Worm (Caenorhabditis elegans): ENCODE results near the gene D1086.21.

The D1086.21 gene

ce11 chrV:14094953-14095352 is 30.4 kb downstream of the D1086.21 start:
- TF ChIP-seq nhr-11 (tag; optimal IDR thresholded peaks at IDR 0.05) (no peak), unc-55 (GFP tag; optimal IDR thresholded peaks at IDR 0.05) (peak; percentile 9)

ce11 chrV:14097358-14097757 is 32.8 kb downstream of the D1086.21 start:
- no peak for TF ChIP-seq ceh-31 (tag; optimal IDR thresholded peaks at IDR 0.05)
- TF ChIP-seq eyg-1 (tag; optimal IDR thresholded peaks at IDR 0.05): no peak
- TF ChIP-seq elt-4 (tag; optimal IDR thresholded peaks at IDR 0.05): no peak
- TF ChIP-seq unc-42 (tag; optimal IDR thresholded peaks at IDR 0.05): no peak
- TF ChIP-seq mec-3 (tag; optimal IDR thresholded peaks at IDR 0.05; ENCODE audit: borderline replicate concordance): no peak
- no peak for TF ChIP-seq pax-1 (tag; optimal IDR thresholded peaks at IDR 0.05)
- TF ChIP-seq hlh-15 (tag; optimal IDR thresholded peaks at IDR 0.05): no peak
- TF ChIP-seq C08G9.2 (tag; optimal IDR thresholded peaks at IDR 0.05): no peak
- TF ChIP-seq ceh-24 (tag; optimal IDR thresholded peaks at IDR 0.05): no peak
- no peak for TF ChIP-seq ceh-48 (tag; optimal IDR thresholded peaks at IDR 0.05)
- no peak for TF ChIP-seq madf-2 (tag; optimal IDR thresholded peaks at IDR 0.05)

- TF ChIP-seq C08G9.2 (tag; optimal IDR thresholded peaks at IDR 0.05): no peak
- no peak for TF ChIP-seq tbx-2 (tag; optimal IDR thresholded peaks at IDR 0.05)
- no peak for TF ChIP-seq hlh-6 (tag; optimal IDR thresholded peaks at IDR 0.05)
- no peak for TF ChIP-seq ceh-30 (tag; optimal IDR thresholded peaks at IDR 0.05)
- TF ChIP-seq hlh-15 (tag; optimal IDR thresholded peaks at IDR 0.05): no peak
- TF ChIP-seq gmeb-2 (tag; optimal IDR thresholded peaks at IDR 0.05): no peak
- TF ChIP-seq dmd-4 (tag; optimal IDR thresholded peaks at IDR 0.05; ENCODE audit: borderline replicate concordance): no peak
- no peak for TF ChIP-seq elt-4 (tag; optimal IDR thresholded peaks at IDR 0.05)
- no peak for TF ChIP-seq lin-11 (tag; optimal IDR thresholded peaks at IDR 0.05)
- no peak for TF ChIP-seq K02D7.2 (tag; optimal IDR thresholded peaks at IDR 0.05)
- TF ChIP-seq ref-2 (tag; optimal IDR thresholded peaks at IDR 0.05): no peak
- no peak for TF ChIP-seq sox-2 (GFP tag; IDR thresholded peaks at IDR 0.05)
- TF ChIP-seq pros-1 (tag; optimal IDR thresholded peaks at IDR 0.05): no peak
- TF ChIP-seq ceh-2 (tag; optimal IDR thresholded peaks at IDR 0.05): no peak
- no peak for TF ChIP-seq ceh-34 (tag; optimal IDR thresholded peaks at IDR 0.05)
- TF ChIP-seq hlh-8 (tag; optimal IDR thresholded peaks at IDR 0.05): no peak
- no peak for TF ChIP-seq syd-9 (tag; optimal IDR thresholded peaks at IDR 0.05)
These were observed 34.0 kb downstream of the D1086.21 start, which contains the start of the genes D1086.2 and D1086.1 for ce11 chrV:14098519-14098918. Gene D1086.2 (minus strand): TSS chrV:14098668. Gene D1086.1 (plus strand): TSS chrV:14098858.

ce11 chrV:14100886-14101285 is 36.4 kb downstream of the D1086.21 start, which contains the start of gene D1086.12:
Gene D1086.12 (plus strand): TSS chrV:14101186.
- TF ChIP-seq syd-9 (tag; optimal IDR thresholded peaks at IDR 0.05) (no peak), pqm-1 (tag; optimal IDR thresholded peaks at IDR 0.05) (no peak), hlh-8 (tag; optimal IDR thresholded peaks at IDR 0.05) (no peak), hlh-30 (tag; optimal IDR thresholded peaks at IDR 0.05; ENCODE audit: insufficient read depth) (no peak), ceh-24 (tag; optimal IDR thresholded peaks at IDR 0.05) (no peak), ceh-31 (tag; optimal IDR thresholded peaks at IDR 0.05) (no peak), lim-6 (tag; optimal IDR thresholded peaks at IDR 0.05) (no peak), pag-3 (tag; optimal IDR thresholded peaks at IDR 0.05; ENCODE audit: borderline replicate concordance) (no peak), ceh-14 (tag; optimal IDR thresholded peaks at IDR 0.05) (no peak), Y22D7AL.16 (tag; optimal IDR thresholded peaks at IDR 0.05) (no peak), K02D7.2 (tag; optimal IDR thresholded peaks at IDR 0.05) (no peak), unc-3 (GFP tag; conservative IDR thresholded peaks at IDR 0.05) (no peak), unc-3 (tag; optimal IDR thresholded peaks at IDR 0.05) (no peak), unc-55 (GFP tag; optimal IDR thresholded peaks at IDR 0.05) (no peak), sox-4 (tag; optimal IDR thresholded peaks at IDR 0.05) (no peak), eyg-1 (tag; optimal IDR thresholded peaks at IDR 0.05) (no peak)

- TF ChIP-seq pha-2 (tag; optimal IDR thresholded peaks at IDR 0.05): no peak
- no peak for TF ChIP-seq sox-2 (GFP tag; IDR thresholded peaks at IDR 0.05)
- TF ChIP-seq tbx-7 (tag; optimal IDR thresholded peaks at IDR 0.05): no peak
- TF ChIP-seq gmeb-2 (tag; optimal IDR thresholded peaks at IDR 0.05): no peak
- no peak for TF ChIP-seq madf-2 (tag; optimal IDR thresholded peaks at IDR 0.05)
- TF ChIP-seq pax-1 (tag; optimal IDR thresholded peaks at IDR 0.05): no peak
- no peak for TF ChIP-seq pqm-1 (tag; optimal IDR thresholded peaks at IDR 0.05)
- TF ChIP-seq ttx-3 (tag; optimal IDR thresholded peaks at IDR 0.05): no peak
- no peak for TF ChIP-seq F13H6.1 (tag; optimal IDR thresholded peaks at IDR 0.05)
- TF ChIP-seq rnt-1 (tag; optimal IDR thresholded peaks at IDR 0.05): no peak
- TF ChIP-seq ceh-34 (tag; optimal IDR thresholded peaks at IDR 0.05): no peak
- TF ChIP-seq sdc-2 (tag; optimal IDR thresholded peaks at IDR 0.05): no peak
- no peak for TF ChIP-seq fkh-6 (tag; optimal IDR thresholded peaks at IDR 0.05)
These were observed 39.4 kb downstream of the D1086.21 start, which contains the start of gene D1086.9 for ce11 chrV:14103970-14104369. Gene D1086.9 (plus strand): TSS chrV:14104270.

All from whole organism, late embryonic.